Worm (Caenorhabditis elegans) whole organism, late embryonic: ENCODE measurements around the gene rrc-1.

Experiments
- ahr-1 ChIP-seq: sonication (generic microtip); optimal IDR thresholded peaks from 2 replicates; lab custom pipeline; 2016; ENCODE audit warnings: missing genetic modification characterization, missing compliant biosample characterization
- elt-4 ChIP-seq: sonication (generic microtip); optimal IDR thresholded peaks from 2 replicates; lab custom pipeline; 2016; ENCODE audit warnings: missing genetic modification characterization, missing compliant biosample characterization
- fkh-10 ChIP-seq: fragments of 150-350 bp; optimal IDR thresholded peaks from 2 replicates; lab custom pipeline; 2014; ENCODE audit warnings: missing biosample characterization, missing genetic modification reagents, missing genetic modification characterization
- fkh-6 ChIP-seq: sonication (generic microtip); optimal IDR thresholded peaks from 2 replicates; lab custom pipeline; 2016; ENCODE audit warnings: missing genetic modification characterization, missing compliant biosample characterization
- pqm-1 ChIP-seq: sonication (generic microtip); optimal IDR thresholded peaks from 2 replicates; lab custom pipeline; 2016; ENCODE audit warnings: missing genetic modification characterization, missing compliant biosample characterization
- sox-4 ChIP-seq: sonication (generic microtip); optimal IDR thresholded peaks from 2 replicates; lab custom pipeline; 2017; ENCODE audit warnings: mild to moderate bottlenecking, missing genetic modification characterization, inconsistent platforms, missing compliant biosample characterization
- unc-86 ChIP-seq: sonication (generic microtip); optimal IDR thresholded peaks from 2 replicates; lab custom pipeline; 2016; ENCODE audit warnings: missing genetic modification characterization, missing compliant biosample characterization

DNA sequence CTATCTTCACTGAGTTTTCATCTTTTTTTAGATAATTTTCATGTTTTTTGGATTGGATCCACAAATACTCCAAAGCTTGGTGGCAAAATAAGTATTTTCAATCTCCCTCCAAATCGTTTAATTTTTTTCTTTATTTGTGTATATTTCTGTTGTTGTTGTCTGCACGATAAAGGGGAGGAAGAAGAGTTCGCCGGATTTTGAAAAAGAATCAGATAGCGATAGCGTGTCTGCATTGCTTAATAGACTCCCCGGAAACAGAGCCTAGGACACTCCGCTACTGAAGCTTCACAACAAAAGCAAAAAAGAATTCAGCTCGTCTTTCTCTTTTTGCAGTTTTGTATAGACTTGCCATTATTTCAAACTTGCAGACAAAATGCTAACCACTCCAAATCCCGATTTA lies 53.6 kb downstream of the rrc-1 start, which contains the start of gene T09B9.5:
- TF ChIP-seq ahr-1 (tag; lab: Kevin White, UChicago) (no peak), fkh-10 (no peak), sox-4 (tag; lab: Kevin White, UChicago) (no peak), fkh-6 (tag; lab: Kevin White, UChicago) (no peak), unc-86 (tag; lab: Kevin White, UChicago) (no peak), pqm-1 (tag; lab: Kevin White, UChicago) (no peak), elt-4 (tag; lab: Kevin White, UChicago) (no peak)
